Worm (Caenorhabditis elegans) whole organism, mixed stage, embryonic: Measurements from ENCODE around the gene aakg-4.

Source experiments
- M03D4.4 ChIP-seq: sonication (generic microtip); optimal IDR thresholded peaks from 2 replicates; lab custom pipeline; 2017; ENCODE audit warnings: mild to moderate bottlenecking, missing genetic modification characterization, missing compliant biosample characterization
- bed-3 ChIP-seq: fragments of 200-800 bp; sonication (Bioruptor generic); optimal IDR thresholded peaks from 3 replicates; lab custom pipeline; 2018; ENCODE audit warnings: mild to moderate bottlenecking, missing genetic modification characterization, moderate library complexity, missing compliant biosample characterization
- blmp-1 ChIP-seq: fragments of 150-350 bp; optimal IDR thresholded peaks from 2 replicates; lab custom pipeline; 2014; ENCODE audit warnings: missing biosample characterization, missing genetic modification characterization
- ceh-39 ChIP-seq: fragments of 150-350 bp; optimal IDR thresholded peaks from 2 replicates; lab custom pipeline; 2014; ENCODE audit warnings: missing biosample characterization, missing genetic modification characterization
- ceh-43 ChIP-seq: fragments of 200-800 bp; sonication (Bioruptor generic); optimal IDR thresholded peaks from 2 replicates; lab custom pipeline; 2018; ENCODE audit warnings: mild to moderate bottlenecking, missing genetic modification characterization, moderate library complexity, missing compliant biosample characterization
- ceh-83 ChIP-seq: fragments of 200-800 bp; sonication (Bioruptor generic); optimal IDR thresholded peaks from 2 replicates; lab custom pipeline; 2018; ENCODE audit warnings: mild to moderate bottlenecking, missing genetic modification characterization, missing compliant biosample characterization
- ces-1 ChIP-seq: fragments of 150-350 bp; optimal IDR thresholded peaks from 2 replicates; lab custom pipeline; 2014; ENCODE audit warnings: missing biosample characterization, missing genetic modification reagents, missing genetic modification characterization
- cnd-1 ChIP-seq: fragments of 200-800 bp; sonication (Bioruptor generic); optimal IDR thresholded peaks from 2 replicates; lab custom pipeline; 2018; ENCODE audit warnings: mild to moderate bottlenecking, missing genetic modification characterization, missing compliant biosample characterization
- drap-1 ChIP-seq: fragments of 200-800 bp; sonication (Bioruptor generic); optimal IDR thresholded peaks from 3 replicates; lab custom pipeline; 2018; ENCODE audit warnings: mild to moderate bottlenecking, missing genetic modification characterization, missing compliant biosample characterization
- elt-1 ChIP-seq: sonication (generic microtip); optimal IDR thresholded peaks from 2 replicates; lab custom pipeline; 2017; ENCODE audit warnings: missing genetic modification characterization, mild to moderate bottlenecking, missing compliant biosample characterization, antibody characterized with exemption, moderate library complexity, borderline replicate concordance; ENCODE audit not compliant: insufficient read depth
- elt-3 ChIP-seq: fragments of 150-350 bp; optimal IDR thresholded peaks from 2 replicates; lab custom pipeline; 2014; ENCODE audit warnings: missing biosample characterization, missing genetic modification characterization
- ham-2 ChIP-seq: fragments of 200-800 bp; sonication (Bioruptor generic); optimal IDR thresholded peaks from 2 replicates; lab custom pipeline; 2018; ENCODE audit warnings: mild to moderate bottlenecking, missing genetic modification characterization, missing compliant biosample characterization
- lin-13 ChIP-seq: fragments of 150-350 bp; optimal IDR thresholded peaks from 2 replicates; lab custom pipeline; 2014; ENCODE audit warnings: missing biosample characterization, missing genetic modification characterization
- lin-32 ChIP-seq: fragments of 200-800 bp; sonication (Bioruptor generic); optimal IDR thresholded peaks from 2 replicates; lab custom pipeline; 2018; ENCODE audit warnings: mild to moderate bottlenecking, missing genetic modification characterization, missing compliant biosample characterization
- lsy-2 ChIP-seq: fragments of 150-350 bp; optimal IDR thresholded peaks from 2 replicates; lab custom pipeline; 2014; ENCODE audit warnings: missing biosample characterization, missing genetic modification characterization
- mab-5 ChIP-seq: fragments of 150-350 bp; optimal IDR thresholded peaks from 2 replicates; lab custom pipeline; 2014; ENCODE audit warnings: missing biosample characterization, missing genetic modification characterization
- mep-1 ChIP-seq: fragments of 150-350 bp; optimal IDR thresholded peaks from 2 replicates; lab custom pipeline; 2017; ENCODE audit warnings: missing biosample characterization, missing genetic modification reagents, missing genetic modification characterization, inconsistent platforms
- nhr-12 ChIP-seq: fragments of 150-350 bp; optimal IDR thresholded peaks from 2 replicates; lab custom pipeline; 2014; ENCODE audit warnings: missing biosample characterization, missing genetic modification characterization
- nhr-2 ChIP-seq: fragments of 150-350 bp; optimal IDR thresholded peaks from 2 replicates; lab custom pipeline; 2014; ENCODE audit warnings: missing biosample characterization, missing genetic modification characterization
- nhr-237 ChIP-seq: fragments of 150-350 bp; optimal IDR thresholded peaks from 2 replicates; lab custom pipeline; 2014; ENCODE audit warnings: missing biosample characterization, missing genetic modification characterization
- nhr-28 ChIP-seq: fragments of 150-350 bp; optimal IDR thresholded peaks from 2 replicates; lab custom pipeline; 2014; ENCODE audit warnings: missing biosample characterization, missing genetic modification characterization
- nhr-76 ChIP-seq: sonication (generic microtip); optimal IDR thresholded peaks from 2 replicates; lab custom pipeline; 2017; ENCODE audit warnings: missing biosample characterization, missing genetic modification characterization
- pha-4 ChIP-seq: fragments of 150-350 bp; optimal IDR thresholded peaks from 2 replicates; lab custom pipeline; 2018; ENCODE audit warnings: missing biosample characterization, missing genetic modification reagents, missing genetic modification characterization
- snpc-4 ChIP-seq: fragments of 150-350 bp; optimal IDR thresholded peaks from 2 replicates; lab custom pipeline; 2014; ENCODE audit warnings: missing biosample characterization, missing genetic modification characterization
- sptf-1 ChIP-seq: sonication (generic microtip); optimal IDR thresholded peaks from 2 replicates; lab custom pipeline; 2017; ENCODE audit warnings: mild to moderate bottlenecking, missing genetic modification characterization, moderate library complexity, missing compliant biosample characterization
- unc-120 ChIP-seq: sonication (generic microtip); optimal IDR thresholded peaks from 2 replicates; lab custom pipeline; 2017; ENCODE audit warnings: missing genetic modification characterization, missing compliant biosample characterization; ENCODE audit not compliant: poor library complexity, severe bottlenecking
- unc-39 ChIP-seq: fragments of 150-350 bp; optimal IDR thresholded peaks from 2 replicates; lab custom pipeline; 2014; ENCODE audit warnings: missing biosample characterization, missing genetic modification characterization
- unc-62 ChIP-seq: fragments of 150-350 bp; optimal IDR thresholded peaks from 2 replicates; lab custom pipeline; 2014; ENCODE audit warnings: missing biosample characterization, missing genetic modification reagents, missing genetic modification characterization
- zip-8 ChIP-seq: fragments of 150-350 bp; optimal IDR thresholded peaks from 2 replicates; lab custom pipeline; 2014; ENCODE audit warnings: missing biosample characterization, missing genetic modification characterization
- ztf-11 ChIP-seq: fragments of 150-350 bp; optimal IDR thresholded peaks from 2 replicates; lab custom pipeline; 2014; ENCODE audit warnings: missing biosample characterization, missing genetic modification characterization

aakg-4 gene

DNA sequence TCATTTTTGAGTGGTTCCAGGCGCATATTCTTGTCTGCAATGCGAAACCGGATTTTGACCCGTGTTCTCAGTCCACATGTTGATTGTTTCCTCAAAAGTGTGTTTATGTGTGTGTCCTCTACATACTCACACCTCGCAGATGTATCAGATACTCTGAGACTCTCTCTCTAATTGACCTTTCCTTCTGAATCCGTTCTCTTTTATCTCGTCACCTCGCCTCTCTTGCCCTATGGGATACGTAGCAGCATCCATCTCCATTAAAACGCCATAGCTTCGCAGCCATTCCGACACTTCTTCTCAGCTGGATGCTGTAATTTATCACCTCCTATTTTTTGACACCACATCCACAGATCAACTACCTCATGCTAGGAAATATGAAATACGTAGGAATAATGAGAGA is 11.4 kb upstream of the aakg-4 start:
- TF ChIP-seq nhr-2 (tag; lab: Kevin White, UChicago): peak; percentile 15
- TF ChIP-seq elt-1 (tag; lab: Kevin White, UChicago): no peak
- TF ChIP-seq ham-2 (GFP tag; lab: Kevin White, UChicago): peak; percentile 63
- peak; percentile 50 for TF ChIP-seq unc-62 (GFP tag; lab: Kevin White, UChicago)
- TF ChIP-seq, all 35 proteins: peak for 3

DNA sequence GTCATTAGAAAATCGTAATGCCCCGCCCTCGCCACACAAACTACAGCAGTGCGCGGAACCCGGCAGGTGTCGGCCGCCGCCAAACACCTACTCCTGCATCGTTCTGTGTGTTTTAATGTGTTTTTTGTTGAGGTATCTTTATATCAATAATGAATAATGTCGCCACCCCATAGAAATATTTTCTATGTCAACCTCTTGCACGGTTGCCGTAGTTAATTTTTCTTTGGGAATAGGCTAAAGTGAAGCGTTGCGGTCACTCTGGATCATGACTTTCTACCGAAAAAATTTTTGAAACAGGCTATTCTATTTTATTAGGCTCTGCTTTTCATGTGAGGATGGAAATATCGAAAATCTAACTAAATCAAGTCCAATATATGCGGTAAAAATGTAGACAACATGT is 9.7 kb upstream of the aakg-4 start:
- no peak for TF ChIP-seq zip-8
- no peak for TF ChIP-seq unc-120 (tag; lab: Kevin White, UChicago)
- no peak for TF ChIP-seq ceh-83 (GFP tag; lab: Kevin White, UChicago)
- peak; percentile 4 for TF ChIP-seq M03D4.4
- no peak for TF ChIP-seq nhr-12
- TF ChIP-seq ceh-39 (tag; lab: Kevin White, UChicago): peak; percentile 30
- no peak for TF ChIP-seq lsy-2 (tag; lab: Kevin White, UChicago)
- no peak for TF ChIP-seq drap-1 (GFP tag; lab: Kevin White, UChicago)
- no peak for TF ChIP-seq elt-1 (tag; lab: Kevin White, UChicago)

DNA sequence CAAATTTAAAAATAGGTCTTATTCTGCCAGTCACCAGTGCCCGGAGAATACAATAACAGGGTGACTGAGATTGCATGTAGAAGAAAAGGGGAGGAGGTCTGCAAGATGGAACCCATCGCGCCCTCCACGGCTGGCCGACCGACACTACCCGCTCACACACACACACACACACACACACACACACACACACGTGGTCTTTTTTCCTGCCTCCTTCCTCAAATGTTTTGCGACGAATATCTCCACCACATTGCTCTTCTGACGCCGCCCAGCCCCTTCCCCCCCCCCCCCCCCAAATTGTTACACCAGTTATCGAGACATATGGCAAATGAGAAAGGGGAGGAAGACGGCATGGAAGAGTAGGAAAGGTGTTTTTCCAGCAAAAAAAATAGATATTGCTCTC is 2.6 kb upstream of the aakg-4 start:
- TF ChIP-seq lin-32 (GFP tag; lab: Kevin White, UChicago) (peak; percentile 53), nhr-237 (tag; lab: Kevin White, UChicago) (no peak), ham-2 (GFP tag; lab: Kevin White, UChicago) (peak; percentile 2), cnd-1 (peak; percentile 65), bed-3 (GFP tag; lab: Kevin White, UChicago) (no peak), ces-1 (GFP tag; lab: Kevin White, UChicago) (no peak), drap-1 (GFP tag; lab: Kevin White, UChicago) (peak; percentile 65), nhr-2 (tag; lab: Kevin White, UChicago) (no peak), sptf-1 (tag; lab: Kevin White, UChicago) (peak; percentile 83), M03D4.4 (peak; percentile 69)

ce11 chrX:2320539-2320938 is 1.4 kb upstream of the aakg-4 start:
- no peak for TF ChIP-seq mab-5 (tag; lab: Kevin White, UChicago)
- TF ChIP-seq nhr-76: no peak
- no peak for TF ChIP-seq snpc-4 (tag; lab: Kevin White, UChicago)

- TF ChIP-seq unc-39: no peak
- no peak for TF ChIP-seq ztf-11 (tag; lab: Kevin White, UChicago)
- no peak for TF ChIP-seq nhr-76
These were observed 1.7 kb downstream of the aakg-4 start for ce11 chrX:2317480-2317879.

DNA sequence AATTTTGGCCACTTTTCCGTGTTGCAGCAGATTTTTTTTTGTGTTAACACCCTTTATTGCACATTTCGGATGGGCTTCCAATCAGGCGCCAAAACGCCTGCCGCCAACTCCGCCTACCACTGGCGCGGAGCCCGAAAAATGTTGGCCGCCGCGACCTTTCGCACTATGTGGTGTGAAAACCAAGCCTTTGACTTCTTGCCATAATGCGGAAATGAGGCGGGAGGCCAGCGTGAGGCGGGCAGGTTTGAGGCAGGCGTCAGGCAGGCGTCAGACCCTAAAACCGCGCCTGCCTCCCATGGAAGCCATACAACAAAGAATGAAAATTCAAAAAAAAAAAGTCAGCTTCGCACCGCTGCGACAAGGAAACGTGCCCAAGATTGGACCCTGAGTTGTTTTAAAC is 2.3 kb downstream of the aakg-4 start:
- TF ChIP-seq drap-1 (GFP tag; lab: Kevin White, UChicago): no peak
- no peak for TF ChIP-seq mep-1 (tag; lab: Kevin White, UChicago)
- no peak for TF ChIP-seq lsy-2 (tag; lab: Kevin White, UChicago)
- no peak for TF ChIP-seq ztf-11 (tag; lab: Kevin White, UChicago)
- TF ChIP-seq nhr-76: no peak
- no peak for TF ChIP-seq elt-3 (tag; lab: Kevin White, UChicago)
- TF ChIP-seq ceh-43 (GFP tag; lab: Kevin White, UChicago): no peak
- TF ChIP-seq lin-13 (tag; lab: Kevin White, UChicago): no peak
- no peak for TF ChIP-seq nhr-28
- TF ChIP-seq sptf-1 (tag; lab: Kevin White, UChicago): no peak
- no peak for TF ChIP-seq cnd-1
- TF ChIP-seq blmp-1 (tag; lab: Kevin White, UChicago): no peak
- TF ChIP-seq ceh-83 (GFP tag; lab: Kevin White, UChicago): no peak
- TF ChIP-seq zip-8: no peak
- TF ChIP-seq unc-39: no peak
- no peak for TF ChIP-seq nhr-2 (tag; lab: Kevin White, UChicago)
- TF ChIP-seq, all 35 proteins: peak for 0

DNA sequence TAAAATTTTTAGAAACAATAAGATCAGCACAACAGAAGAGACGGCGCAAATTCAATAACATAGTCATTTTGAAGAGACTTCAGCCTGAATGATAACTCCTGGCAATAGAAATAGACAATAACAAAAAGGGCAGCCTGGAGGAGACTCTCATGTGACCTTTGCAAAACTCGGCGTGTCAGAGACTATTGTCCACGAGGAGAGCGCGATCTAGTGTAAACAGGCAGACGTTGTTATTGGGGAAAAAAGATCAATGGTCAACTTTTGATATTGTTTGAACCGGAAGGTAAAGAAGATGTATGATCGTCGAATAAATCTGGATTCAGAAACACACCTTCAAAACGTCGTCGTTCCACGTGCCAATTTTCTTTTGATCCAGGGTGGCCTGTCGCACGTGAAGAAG is 2.9 kb downstream of the aakg-4 start:
- TF ChIP-seq pha-4 (tag; lab: Kevin White, UChicago): peak; percentile 21
- no peak for TF ChIP-seq nhr-237 (tag; lab: Kevin White, UChicago)
